Worm (Caenorhabditis elegans) whole organism, L2 larva: Measurements from ENCODE around the gene F46G10.4.
A peak's percentile ranks its signal among the peaks of the same experiment; 100 is the strongest.

ENCODE experiments used
- F13H6.1 ChIP-seq: sonication (generic microtip); optimal IDR thresholded peaks from 2 replicates; lab custom pipeline; 2016; ENCODE audit warnings: missing genetic modification characterization, missing compliant biosample characterization
- Y55F3AM.14 ChIP-seq: fragments of 200-800 bp; sonication (Bioruptor generic); optimal IDR thresholded peaks from 2 replicates; lab custom pipeline; 2018; ENCODE audit warnings: mild to moderate bottlenecking, missing genetic modification characterization, missing compliant biosample characterization
- ZK546.5 ChIP-seq: sonication (generic microtip); optimal IDR thresholded peaks from 2 replicates; lab custom pipeline; 2017; ENCODE audit warnings: missing biosample characterization, missing genetic modification characterization
- alr-1 ChIP-seq: fragments of 150-350 bp; optimal IDR thresholded peaks from 2 replicates; lab custom pipeline; 2014; ENCODE audit warnings: missing biosample characterization, missing genetic modification characterization
- ama-1 ChIP-seq: fragments of 150-350 bp; optimal IDR thresholded peaks from 2 replicates; lab custom pipeline; 2018; ENCODE audit warnings: inconsistent platforms
- blmp-1 ChIP-seq: sonication (generic microtip); optimal IDR thresholded peaks from 2 replicates; lab custom pipeline; 2017; ENCODE audit warnings: missing genetic modification characterization, mild to moderate bottlenecking, missing compliant biosample characterization, antibody characterized with exemption, moderate library complexity; ENCODE audit not compliant: insufficient read depth
- ceh-16 ChIP-seq: fragments of 150-350 bp; optimal IDR thresholded peaks from 2 replicates; lab custom pipeline; 2014; ENCODE audit warnings: missing biosample characterization, missing genetic modification characterization
- ceh-82 ChIP-seq: fragments of 150-350 bp; optimal IDR thresholded peaks from 2 replicates; lab custom pipeline; 2014; ENCODE audit warnings: missing biosample characterization, missing genetic modification characterization
- crh-2 ChIP-seq: sonication (generic microtip); optimal IDR thresholded peaks from 2 replicates; lab custom pipeline; 2017; ENCODE audit warnings: missing biosample characterization, missing genetic modification characterization
- dmd-4 ChIP-seq: sonication (generic microtip); optimal IDR thresholded peaks from 2 replicates; lab custom pipeline; 2017; ENCODE audit warnings: missing biosample characterization, missing genetic modification characterization
- egl-27 ChIP-seq: sonication (generic microtip); optimal IDR thresholded peaks from 3 replicates; lab custom pipeline; 2017; ENCODE audit warnings: missing biosample characterization, missing genetic modification reagents, missing genetic modification characterization
- elt-1 ChIP-seq: fragments of 150-350 bp; optimal IDR thresholded peaks from 2 replicates; lab custom pipeline; 2014; ENCODE audit warnings: missing biosample characterization, missing genetic modification characterization
- elt-3 ChIP-seq: sonication (generic microtip); optimal IDR thresholded peaks from 2 replicates; lab custom pipeline; 2017; ENCODE audit warnings: missing biosample characterization, missing genetic modification characterization
- fos-1 ChIP-seq: fragments of 150-350 bp; optimal IDR thresholded peaks from 2 replicates; lab custom pipeline; 2014; ENCODE audit warnings: missing biosample characterization, missing genetic modification characterization
- gmeb-1 ChIP-seq: fragments of 150-350 bp; optimal IDR thresholded peaks from 2 replicates; lab custom pipeline; 2014; ENCODE audit warnings: missing biosample characterization, missing genetic modification characterization
- lin-11 ChIP-seq: fragments of 150-350 bp; sonication (generic microtip); optimal IDR thresholded peaks from 2 replicates; lab custom pipeline; 2014; ENCODE audit warnings: missing biosample characterization, missing genetic modification characterization, inconsistent platforms, mixed read lengths
- lin-13 ChIP-seq: fragments of 150-350 bp; optimal IDR thresholded peaks from 2 replicates; lab custom pipeline; 2014; ENCODE audit warnings: missing biosample characterization, missing genetic modification reagents, missing genetic modification characterization
- lin-39 ChIP-seq: fragments of 150-350 bp; optimal IDR thresholded peaks from 2 replicates; lab custom pipeline; 2014; ENCODE audit warnings: missing biosample characterization, missing genetic modification reagents, missing genetic modification characterization
- lsy-2 ChIP-seq, 2 experiments: fragments of 150-350 bp in 1 of 2; sonication (generic microtip) in 1 of 2; optimal IDR thresholded peaks; 2 replicates each; lab custom pipeline; 2014 to 2017; ENCODE audit warnings: missing biosample characterization in 2 of 2, missing genetic modification characterization in 2 of 2
- mab-5 ChIP-seq: fragments of 150-350 bp; optimal IDR thresholded peaks from 2 replicates; lab custom pipeline; 2014; ENCODE audit warnings: missing biosample characterization, missing genetic modification characterization
- mdl-1 ChIP-seq, 2 experiments: fragments of 150-350 bp in 1 of 2; sonication (generic microtip) in 1 of 2; optimal IDR thresholded peaks; 2 replicates each; lab custom pipeline; 2017; ENCODE audit warnings: missing biosample characterization in 2 of 2, missing genetic modification characterization in 2 of 2
- nhr-10 ChIP-seq: sonication (generic microtip); optimal IDR thresholded peaks from 2 replicates; lab custom pipeline; 2017; ENCODE audit warnings: missing biosample characterization, missing genetic modification characterization
- nhr-11 ChIP-seq: fragments of 150-350 bp; optimal IDR thresholded peaks from 2 replicates; lab custom pipeline; 2014; ENCODE audit warnings: missing biosample characterization, missing genetic modification characterization
- nhr-129 ChIP-seq: fragments of 150-350 bp; optimal IDR thresholded peaks from 2 replicates; lab custom pipeline; 2014; ENCODE audit warnings: missing biosample characterization, missing genetic modification characterization
- nhr-21 ChIP-seq: fragments of 150-350 bp; optimal IDR thresholded peaks from 2 replicates; lab custom pipeline; 2014; ENCODE audit warnings: missing biosample characterization, missing genetic modification characterization
- nhr-237 ChIP-seq: fragments of 150-350 bp; optimal IDR thresholded peaks from 2 replicates; lab custom pipeline; 2014; ENCODE audit warnings: missing biosample characterization, missing genetic modification characterization
- nhr-25 ChIP-seq: fragments of 150-350 bp; sonication (generic microtip); optimal IDR thresholded peaks from 3 replicates; lab custom pipeline; 2014; ENCODE audit warnings: missing biosample characterization, missing genetic modification characterization
- nhr-77 ChIP-seq: fragments of 150-350 bp; optimal IDR thresholded peaks from 2 replicates; lab custom pipeline; 2014; ENCODE audit warnings: missing biosample characterization, missing genetic modification characterization
- skn-1 ChIP-seq: sonication (generic microtip); optimal IDR thresholded peaks from 2 replicates; lab custom pipeline; 2017; ENCODE audit warnings: missing biosample characterization, missing genetic modification characterization
- sma-3 ChIP-seq: sonication (generic microtip); optimal IDR thresholded peaks from 2 replicates; lab custom pipeline; 2016; ENCODE audit warnings: missing genetic modification reagents, missing genetic modification characterization, missing compliant biosample characterization
- sma-9 ChIP-seq, 2 experiments: fragments of 150-350 bp in 1 of 2; sonication (generic microtip) in 1 of 2; optimal IDR thresholded peaks; 2 replicates each; lab custom pipeline; 2014 to 2016; ENCODE audit warnings: missing genetic modification characterization in 2 of 2, mild to moderate bottlenecking in 1 of 2, missing biosample characterization in 1 of 2, missing compliant biosample characterization in 1 of 2, missing genetic modification reagents in 1 of 2, moderate library complexity in 1 of 2
- unc-39 ChIP-seq: fragments of 150-350 bp; optimal IDR thresholded peaks from 2 replicates; lab custom pipeline; 2014; ENCODE audit warnings: missing biosample characterization, missing genetic modification characterization
- unc-55 ChIP-seq: fragments of 150-350 bp; sonication (generic microtip); optimal IDR thresholded peaks from 3 replicates; lab custom pipeline; 2014; ENCODE audit warnings: missing biosample characterization, missing genetic modification reagents, missing genetic modification characterization
- ztf-1 ChIP-seq: fragments of 200-800 bp; sonication (Bioruptor generic); conservative IDR thresholded peaks from 2 replicates; pipeline ENCODE4 v1.3.6; 2022; ENCODE audit warnings: missing genetic modification characterization, missing compliant biosample characterization
- ztf-4 ChIP-seq: fragments of 150-350 bp; optimal IDR thresholded peaks from 2 replicates; lab custom pipeline; 2014; ENCODE audit warnings: missing biosample characterization, missing genetic modification characterization

F46G10.4 gene

DNA sequence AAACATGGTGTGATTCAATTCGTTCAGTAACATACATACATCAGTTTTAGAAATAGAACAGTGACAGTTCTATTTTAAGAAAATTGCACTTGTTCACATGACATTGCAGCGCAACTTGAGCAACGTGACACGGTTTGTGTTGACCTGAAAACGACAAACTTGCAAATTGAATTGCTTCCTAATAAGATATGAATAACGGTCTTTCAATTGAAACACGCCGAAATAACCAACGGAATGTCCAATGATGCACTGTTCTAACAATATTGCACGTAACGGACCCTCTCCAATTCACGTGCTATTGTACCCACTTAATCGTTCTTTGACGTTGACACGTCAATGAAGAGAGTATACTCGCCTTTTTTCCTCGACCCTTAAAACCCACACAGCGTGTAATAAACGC lies 26.0 kb downstream of the F46G10.4 start:
- TF ChIP-seq ama-1 (lab: Kevin White, UChicago), result no peak
- no peak for TF ChIP-seq ceh-82
- TF ChIP-seq skn-1 (tag; lab: Kevin White, UChicago), result no peak
- no peak for TF ChIP-seq nhr-237 (tag; lab: Kevin White, UChicago)
- no peak for TF ChIP-seq nhr-10 (tag; lab: Kevin White, UChicago)
- TF ChIP-seq nhr-25, result peak; percentile 40
- TF ChIP-seq nhr-129 (tag; lab: Kevin White, UChicago), result peak; percentile 39
- TF ChIP-seq nhr-21 (tag; lab: Kevin White, UChicago), result peak; percentile 33
- no peak for TF ChIP-seq elt-1 (tag; lab: Kevin White, UChicago)
- TF ChIP-seq Y55F3AM.14 (GFP tag; lab: Kevin White, UChicago), result no peak
- no peak for TF ChIP-seq gmeb-1 (tag; lab: Kevin White, UChicago)
- TF ChIP-seq alr-1 (tag; lab: Kevin White, UChicago), result no peak
- peak; percentile 35 for TF ChIP-seq blmp-1
- peak; percentile 79 for TF ChIP-seq crh-2 (tag; lab: Kevin White, UChicago)
- peak in 1 of 2 experiments; percentile 15 for TF ChIP-seq lsy-2 (tag; optimal IDR thresholded peaks at IDR 0.05; lab: Kevin White, UChicago)
- peak; percentile 0 for TF ChIP-seq F13H6.1 (tag; lab: Kevin White, UChicago)
- peak in 1 of 2 experiments; percentile 0 for TF ChIP-seq mdl-1 (tag; optimal IDR thresholded peaks at IDR 0.05; lab: Kevin White, UChicago)
- TF ChIP-seq sma-9 (GFP tag; optimal IDR thresholded peaks at IDR 0.05; lab: Kevin White, UChicago), result peak; percentile 87
- no peak for TF ChIP-seq sma-9 (tag; optimal IDR thresholded peaks at IDR 0.05; lab: Kevin White, UChicago)
- no peak for TF ChIP-seq ztf-1 (GFP tag; lab: Robert Waterston, UW)
- TF ChIP-seq sma-3 (GFP tag; lab: Kevin White, UChicago), result peak; percentile 15

DNA sequence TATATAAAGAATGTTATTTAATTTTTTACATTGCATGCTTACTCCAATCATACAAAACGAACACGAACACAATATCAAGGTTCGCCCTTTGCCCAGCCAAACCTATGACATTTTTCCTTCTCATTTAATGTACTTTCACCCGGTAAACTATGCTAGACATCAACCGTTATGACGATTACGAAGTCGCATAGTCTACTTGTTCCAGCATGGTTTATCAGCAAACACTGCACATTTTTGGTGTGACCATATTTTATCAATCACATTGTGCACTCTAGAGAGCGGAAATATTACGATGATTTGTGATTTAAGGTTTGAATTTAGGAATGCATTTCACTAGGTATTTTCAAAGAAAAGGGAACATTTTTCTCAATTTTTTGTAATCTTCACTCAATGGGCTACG lies 26.8 kb downstream of the F46G10.4 start:
- TF ChIP-seq crh-2 (tag; lab: Kevin White, UChicago) (peak; percentile 54), ztf-4 (tag; lab: Kevin White, UChicago) (no peak), nhr-21 (tag; lab: Kevin White, UChicago) (no peak), sma-3 (GFP tag; lab: Kevin White, UChicago) (peak; percentile 38), sma-9 (GFP tag; optimal IDR thresholded peaks at IDR 0.05; lab: Kevin White, UChicago) (peak; percentile 96), sma-9 (tag; optimal IDR thresholded peaks at IDR 0.05; lab: Kevin White, UChicago) (no peak), F13H6.1 (tag; lab: Kevin White, UChicago) (peak; percentile 33), nhr-129 (tag; lab: Kevin White, UChicago) (peak; percentile 29), nhr-237 (tag; lab: Kevin White, UChicago) (no peak), fos-1 (tag; lab: Kevin White, UChicago) (peak; percentile 82)

DNA sequence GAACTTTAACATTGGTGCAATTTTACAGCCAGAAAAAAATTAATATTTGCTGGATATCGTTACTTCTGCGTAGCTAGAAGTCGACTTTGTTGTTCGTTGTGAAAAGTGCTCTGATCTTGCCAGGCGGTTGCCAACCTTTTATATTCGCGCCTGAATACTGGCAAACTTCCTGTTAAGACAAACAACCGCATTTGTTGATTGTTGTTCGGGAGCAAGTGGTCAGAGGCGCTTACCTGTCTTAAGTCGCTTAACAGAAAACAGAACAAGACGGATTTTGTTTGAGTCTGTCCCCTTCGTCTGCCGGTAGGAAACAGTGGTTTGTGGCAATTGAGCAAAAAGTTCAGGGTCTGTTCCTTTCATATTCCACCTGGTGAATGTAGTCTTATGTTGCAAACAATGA lies 28.6 kb downstream of the F46G10.4 start, which contains the start of gene C49F8.15:
Gene C49F8.15, minus strand, starts transcription at position 101 of the 400 bp plus-strand sequence.
- TF ChIP-seq ceh-82 (no peak), ztf-4 (tag; lab: Kevin White, UChicago) (no peak), ceh-16 (no peak), gmeb-1 (tag; lab: Kevin White, UChicago) (no peak), nhr-77 (tag; lab: Kevin White, UChicago) (no peak), ZK546.5 (tag; lab: Kevin White, UChicago) (no peak), elt-1 (tag; lab: Kevin White, UChicago) (no peak), dmd-4 (tag; lab: Kevin White, UChicago) (no peak), nhr-10 (tag; lab: Kevin White, UChicago) (no peak), lin-39 (tag; lab: Kevin White, UChicago) (no peak), unc-39 (tag; lab: Kevin White, UChicago) (no peak), nhr-11 (tag; lab: Kevin White, UChicago) (no peak), lin-13 (GFP tag; lab: Kevin White, UChicago) (no peak), nhr-129 (tag; lab: Kevin White, UChicago) (no peak), egl-27 (no peak), elt-3 (tag; lab: Kevin White, UChicago) (no peak), fos-1 (tag; lab: Kevin White, UChicago) (no peak), lin-11 (tag; lab: Kevin White, UChicago) (no peak), mab-5 (tag; lab: Kevin White, UChicago) (no peak), unc-55 (GFP tag; lab: Kevin White, UChicago) (no peak)

DNA sequence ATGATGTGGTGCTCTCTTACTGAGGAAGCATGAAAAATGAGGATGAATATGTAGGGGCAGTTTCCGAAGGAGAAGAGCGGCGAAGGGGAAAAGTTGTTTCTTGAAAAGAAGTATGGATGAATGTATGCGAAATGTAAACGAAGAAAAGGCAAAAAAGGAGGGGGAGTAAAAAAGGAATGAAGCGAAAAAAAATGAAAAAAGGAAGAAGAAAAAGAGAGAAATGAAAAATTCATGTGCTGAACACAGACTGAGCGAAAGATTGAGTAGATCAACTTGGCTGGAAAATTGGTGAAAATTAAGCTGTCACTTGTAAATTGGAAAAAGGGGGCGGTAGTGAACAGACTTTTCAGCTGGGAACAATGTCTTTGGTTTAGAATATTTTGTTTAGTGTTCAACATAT lies 31.1 kb downstream of the F46G10.4 start, which contains the start of gene C49F8.1:
Gene C49F8.1, minus strand, starts transcription at position 101 of the 400 bp plus-strand sequence.
- TF ChIP-seq dmd-4 (tag; lab: Kevin White, UChicago) (no peak), unc-55 (GFP tag; lab: Kevin White, UChicago) (peak; percentile 44)
- TF ChIP-seq, all 48 proteins: peak for 1
